Worm (Caenorhabditis elegans) whole organism, L4 larva: ENCODE data around the gene C02B4.3.

Experiments
- F44E2.7 ChIP-seq: fragments of 200-800 bp; sonication (Bioruptor generic); IDR thresholded peaks from 2 replicates; pipeline ENCODE4 v2.1.2; 2022; ENCODE audit warnings: missing genetic modification characterization, missing compliant biosample characterization
- F49E8.2 ChIP-seq: sonication (generic microtip); optimal IDR thresholded peaks from 2 replicates; lab custom pipeline; 2016; ENCODE audit warnings: missing compliant biosample characterization, mild to moderate bottlenecking, missing genetic modification characterization, borderline replicate concordance
- T20F7.1 ChIP-seq: fragments of 200-800 bp; sonication (Bioruptor generic); optimal IDR thresholded peaks from 2 replicates; lab custom pipeline; 2018; ENCODE audit warnings: mild to moderate bottlenecking, missing genetic modification characterization, missing compliant biosample characterization
- Y75B8A.6 ChIP-seq: fragments of 200-800 bp; sonication (Bioruptor generic); IDR thresholded peaks from 2 replicates; pipeline ENCODE4 v1.3.6; 2022; ENCODE audit warnings: missing genetic modification reagents, missing genetic modification characterization, missing compliant biosample characterization
- aha-1 ChIP-seq: fragments of 150-350 bp; peaks from one replicate; lab custom pipeline; 2014; ENCODE audit warnings: missing biosample characterization, missing genetic modification characterization
- aly-2 ChIP-seq: sonication (generic microtip); optimal IDR thresholded peaks from 2 replicates; lab custom pipeline; 2018; ENCODE audit warnings: missing biosample characterization, missing genetic modification characterization
- attf-4 ChIP-seq: sonication (generic microtip); optimal IDR thresholded peaks from 3 replicates; lab custom pipeline; 2017; ENCODE audit warnings: missing biosample characterization, missing genetic modification characterization
- ceh-20 ChIP-seq: fragments of 200-800 bp; sonication (Bioruptor generic); IDR thresholded peaks from 2 replicates; pipeline ENCODE4 v1.3.6; 2022; ENCODE audit warnings: missing genetic modification reagents, missing genetic modification characterization, missing compliant biosample characterization
- ceh-32 ChIP-seq: sonication (generic microtip); optimal IDR thresholded peaks from 2 replicates; lab custom pipeline; 2016; ENCODE audit warnings: mild to moderate bottlenecking, missing genetic modification characterization, missing compliant biosample characterization; ENCODE audit not compliant: poor library complexity
- ces-1 ChIP-seq: fragments of 150-350 bp; sonication (generic microtip); optimal IDR thresholded peaks from 4 replicates; lab custom pipeline; 2014; ENCODE audit warnings: missing biosample characterization, missing genetic modification reagents, missing genetic modification characterization
- cey-2 ChIP-seq: sonication (generic microtip); optimal IDR thresholded peaks from 3 replicates; lab custom pipeline; 2017; ENCODE audit warnings: missing genetic modification characterization, mild to moderate bottlenecking, missing compliant biosample characterization, antibody characterized with exemption, borderline replicate concordance; ENCODE audit not compliant: insufficient read depth
- daf-16 ChIP-seq, 3 experiments: sonication (generic microtip); optimal IDR thresholded peaks; 2 replicates each; lab custom pipeline; 2016 to 2017; ENCODE audit warnings: missing genetic modification characterization in 3 of 3, missing genetic modification reagents in 3 of 3, mild to moderate bottlenecking in 2 of 3, missing compliant biosample characterization in 2 of 3, missing biosample characterization in 1 of 3, moderate library complexity in 1 of 3
- dmd-6 ChIP-seq: fragments of 200-800 bp; sonication (Bioruptor generic); IDR thresholded peaks from 2 replicates; pipeline ENCODE4 v1.3.6; 2022; ENCODE audit warnings: missing genetic modification reagents, missing genetic modification characterization, missing compliant biosample characterization
- dmd-8 ChIP-seq: fragments of 200-800 bp; sonication (Bioruptor generic); IDR thresholded peaks from 2 replicates; pipeline ENCODE4 v1.3.6; 2022; ENCODE audit warnings: missing genetic modification characterization, missing compliant biosample characterization
- dve-1 ChIP-seq: sonication (generic microtip); optimal IDR thresholded peaks from 2 replicates; lab custom pipeline; 2017; ENCODE audit warnings: antibody characterized with exemption, mild to moderate bottlenecking, missing genetic modification characterization, missing compliant biosample characterization; ENCODE audit not compliant: insufficient read depth
- egl-27 ChIP-seq: sonication (generic microtip); optimal IDR thresholded peaks from 3 replicates; lab custom pipeline; 2017; ENCODE audit warnings: missing biosample characterization, missing genetic modification reagents, missing genetic modification characterization
- egl-43 ChIP-seq: fragments of 200-800 bp; sonication (Bioruptor generic); IDR thresholded peaks from 2 replicates; pipeline ENCODE4 v1.3.6; 2022; ENCODE audit warnings: missing genetic modification reagents, missing genetic modification characterization, missing compliant biosample characterization
- gei-8 ChIP-seq: fragments of 200-800 bp; sonication (Bioruptor generic); optimal IDR thresholded peaks from 2 replicates; lab custom pipeline; 2018; ENCODE audit warnings: mild to moderate bottlenecking, missing genetic modification characterization, missing compliant biosample characterization
- hif-1 ChIP-seq, 2 experiments: sonication (generic microtip); optimal IDR thresholded peaks; 2 replicates each; lab custom pipeline; 2016 to 2017; ENCODE audit warnings: missing compliant biosample characterization in 2 of 2, missing genetic modification characterization in 2 of 2, missing genetic modification reagents in 2 of 2, missing genotype in 2 of 2, mild to moderate bottlenecking in 1 of 2
- hlh-30 ChIP-seq: sonication (generic microtip); optimal IDR thresholded peaks from 2 replicates; lab custom pipeline; 2017; ENCODE audit warnings: antibody characterized with exemption, mild to moderate bottlenecking, missing genetic modification characterization, missing compliant biosample characterization; ENCODE audit not compliant: insufficient read depth
- jun-1 ChIP-seq: fragments of 150-350 bp; optimal IDR thresholded peaks from 2 replicates; lab custom pipeline; 2014; ENCODE audit warnings: missing biosample characterization, missing genetic modification reagents, missing genetic modification characterization
- lim-7 ChIP-seq: fragments of 200-800 bp; sonication (Bioruptor generic); IDR thresholded peaks from 2 replicates; pipeline ENCODE4 v1.3.6; 2022; ENCODE audit warnings: missing genetic modification characterization, missing compliant biosample characterization
- lin-1 ChIP-seq: fragments of 200-800 bp; sonication (Bioruptor generic); IDR thresholded peaks from 2 replicates; pipeline ENCODE4 v1.3.6; 2022; ENCODE audit warnings: missing genetic modification reagents, missing genetic modification characterization, missing compliant biosample characterization
- lin-13 ChIP-seq: fragments of 150-350 bp; optimal IDR thresholded peaks from 2 replicates; lab custom pipeline; 2014; ENCODE audit warnings: missing biosample characterization, missing genetic modification reagents, missing genetic modification characterization
- lsy-2 ChIP-seq, 2 experiments: fragments of 150-350 bp in 1 of 2; sonication (generic microtip) in 1 of 2; optimal IDR thresholded peaks; 2 replicates each; lab custom pipeline; 2014 to 2017; ENCODE audit warnings: missing biosample characterization in 2 of 2, missing genetic modification characterization in 2 of 2
- madf-9 ChIP-seq: fragments of 200-800 bp; sonication (Bioruptor generic); conservative IDR thresholded peaks from 2 replicates; pipeline ENCODE4 v1.3.6; 2022; ENCODE audit warnings: missing genetic modification reagents, missing genetic modification characterization, missing compliant biosample characterization
- mdl-1 ChIP-seq, 2 experiments: fragments of 150-350 bp in 1 of 2; sonication (generic microtip) in 1 of 2; optimal IDR thresholded peaks; 2 replicates each; lab custom pipeline; 2014 to 2017; ENCODE audit warnings: missing biosample characterization in 2 of 2, missing genetic modification characterization in 2 of 2
- mep-1 ChIP-seq: fragments of 150-350 bp; sonication (generic microtip); optimal IDR thresholded peaks from 3 replicates; lab custom pipeline; 2014; ENCODE audit warnings: missing biosample characterization, missing genetic modification characterization
- mes-2 ChIP-seq: sonication (generic microtip); optimal IDR thresholded peaks from 2 replicates; lab custom pipeline; 2016; ENCODE audit warnings: missing genotype, mild to moderate bottlenecking, missing genetic modification characterization, missing compliant biosample characterization; ENCODE audit not compliant: poor library complexity, severe bottlenecking
- mxl-2 ChIP-seq: fragments of 200-800 bp; sonication (Bioruptor generic); conservative IDR thresholded peaks from 2 replicates; pipeline ENCODE4 v1.3.6; 2022; ENCODE audit warnings: missing genetic modification reagents, missing genetic modification characterization, missing compliant biosample characterization
- mxl-3 ChIP-seq: fragments of 200-800 bp; sonication (Bioruptor generic); optimal IDR thresholded peaks from 2 replicates; lab custom pipeline; 2018; ENCODE audit warnings: mild to moderate bottlenecking, missing genetic modification characterization, missing compliant biosample characterization
- nhr-10 ChIP-seq: fragments of 150-350 bp; optimal IDR thresholded peaks from 2 replicates; lab custom pipeline; 2014; ENCODE audit warnings: missing biosample characterization, missing genetic modification characterization
- nhr-102 ChIP-seq: sonication (generic microtip); optimal IDR thresholded peaks from 2 replicates; lab custom pipeline; 2016; ENCODE audit warnings: mild to moderate bottlenecking, missing genetic modification characterization, moderate library complexity, missing compliant biosample characterization
- nhr-25 ChIP-seq: sonication (generic microtip); optimal IDR thresholded peaks from 2 replicates; lab custom pipeline; 2017; ENCODE audit warnings: missing genetic modification characterization, mild to moderate bottlenecking, missing compliant biosample characterization, antibody characterized with exemption, moderate library complexity, borderline replicate concordance; ENCODE audit not compliant: insufficient read depth
- nhr-28 ChIP-seq: fragments of 150-350 bp; optimal IDR thresholded peaks from 2 replicates; lab custom pipeline; 2014; ENCODE audit warnings: missing biosample characterization, missing genetic modification characterization
- nhr-48 ChIP-seq: sonication (generic microtip); optimal IDR thresholded peaks from 2 replicates; lab custom pipeline; 2016; ENCODE audit warnings: mild to moderate bottlenecking, missing genetic modification characterization, missing compliant biosample characterization
- nhr-6 ChIP-seq: fragments of 150-350 bp; optimal IDR thresholded peaks from 2 replicates; lab custom pipeline; 2014; ENCODE audit warnings: missing biosample characterization, missing genetic modification characterization
- nhr-76 ChIP-seq: fragments of 150-350 bp; optimal IDR thresholded peaks from 2 replicates; lab custom pipeline; 2014; ENCODE audit warnings: missing biosample characterization, missing genetic modification characterization
- nhr-77 ChIP-seq: fragments of 150-350 bp; optimal IDR thresholded peaks from 2 replicates; lab custom pipeline; 2014; ENCODE audit warnings: missing biosample characterization, missing genetic modification characterization
- pha-4 ChIP-seq, 2 experiments: fragments of 150-350 bp in 1 of 2; fragments of 200-800 bp in 1 of 2; sonication (Bioruptor generic) in 1 of 2; IDR thresholded peaks in 1 of 2; optimal IDR thresholded peaks in 1 of 2; 2 replicates each; pipeline versions ENCODE4 v1.3.6 to Lab custom; 2014 to 2022; ENCODE audit warnings: missing genetic modification characterization in 2 of 2, missing genetic modification reagents in 2 of 2, missing biosample characterization in 1 of 2, missing compliant biosample characterization in 1 of 2
- pqm-1 ChIP-seq: sonication (generic microtip); optimal IDR thresholded peaks from 2 replicates; lab custom pipeline; 2017; ENCODE audit warnings: missing biosample characterization, missing genetic modification characterization
- rbr-2 ChIP-seq: sonication (generic microtip); optimal IDR thresholded peaks from 2 replicates; lab custom pipeline; 2016; ENCODE audit warnings: missing genotype, missing genetic modification characterization, missing compliant biosample characterization
- saeg-2 ChIP-seq: fragments of 200-800 bp; sonication (Bioruptor generic); IDR thresholded peaks from 2 replicates; pipeline ENCODE4 v1.3.6; 2022; ENCODE audit warnings: missing genetic modification reagents, missing genetic modification characterization, missing compliant biosample characterization
- set-16 ChIP-seq: fragments of 200-800 bp; sonication (Bioruptor generic); IDR thresholded peaks from 2 replicates; pipeline ENCODE4 v1.3.6; 2022; ENCODE audit warnings: missing genetic modification reagents, missing genetic modification characterization, missing compliant biosample characterization
- tag-97 ChIP-seq: fragments of 200-800 bp; sonication (Bioruptor generic); IDR thresholded peaks from 2 replicates; pipeline ENCODE4 v1.3.6; 2022; ENCODE audit warnings: missing genetic modification characterization, missing compliant biosample characterization
- tra-1 ChIP-seq: fragments of 200-800 bp; sonication (Bioruptor generic); IDR thresholded peaks from 2 replicates; pipeline ENCODE4 v1.3.6; 2022; ENCODE audit warnings: missing genetic modification reagents, missing genetic modification characterization, missing compliant biosample characterization
- unc-62 ChIP-seq, 3 experiments: fragments of 150-350 bp in 1 of 3; sonication (generic microtip); optimal IDR thresholded peaks in 2 of 3; peaks in 1 of 3; 1 replicate in 1 of 3; 2 replicates in 2 of 3; lab custom pipeline; 2014 to 2017; ENCODE audit warnings: missing biosample characterization in 3 of 3, missing genetic modification characterization in 3 of 3, missing genetic modification reagents in 3 of 3, missing genotype in 1 of 3
- zag-1 ChIP-seq: fragments of 150-350 bp; optimal IDR thresholded peaks from 2 replicates; lab custom pipeline; 2014; ENCODE audit warnings: missing biosample characterization, missing genetic modification characterization

The C02B4.3 gene

ce11 chrX:12630556-12630955, 29.1 kb downstream of the C02B4.3 start:
- TF ChIP-seq unc-62 (GFP tag; optimal IDR thresholded peaks at IDR 0.05 in 1 of 2; lab: Kevin White, UChicago) (peak in 1 of 2 experiments; percentile 74), unc-62 (tag; optimal IDR thresholded peaks at IDR 0.05; lab: Kevin White, UChicago) (no peak), hif-1 (tag; optimal IDR thresholded peaks at IDR 0.05; lab: Kevin White, UChicago) (peak in 1 of 2 experiments; percentile 9), saeg-2 (0 out of 2 replicates have a peak, but pooled peaks have one; percentile 37), dve-1 (tag; lab: Kevin White, UChicago) (peak; percentile 89), pqm-1 (no peak), nhr-10 (peak; percentile 24), dmd-6 (GFP tag; lab: Robert Waterston, UW) (peak; percentile 89), gei-8 (GFP tag; lab: Kevin White, UChicago) (no peak), cey-2 (peak; percentile 27), nhr-6 (peak; percentile 16), egl-27 (no peak), nhr-102 (tag; lab: Kevin White, UChicago) (peak; percentile 35), rbr-2 (tag; lab: Kevin White, UChicago) (peak; percentile 18), nhr-77 (tag; lab: Kevin White, UChicago) (peak; percentile 72), T20F7.1 (GFP tag; lab: Kevin White, UChicago) (no peak), madf-9 (GFP tag; lab: Robert Waterston, UW) (0 out of 2 replicates have a peak, but pooled peaks have one; percentile 32), pha-4 (GFP tag; IDR thresholded peaks at IDR 0.05; lab: Robert Waterston, UW) (no peak), pha-4 (tag; optimal IDR thresholded peaks at IDR 0.05; lab: Kevin White, UChicago) (no peak), nhr-48 (tag; lab: Kevin White, UChicago) (peak; percentile 85), set-16 (GFP tag; lab: Robert Waterston, UW) (no peak), mep-1 (tag; lab: Kevin White, UChicago) (peak; percentile 65), egl-43 (GFP tag; lab: Robert Waterston, UW) (0 out of 2 replicates have a peak, but pooled peaks have one; percentile 17), F49E8.2 (no peak), hlh-30 (tag; lab: Kevin White, UChicago) (peak; percentile 72), F44E2.7 (GFP tag; lab: Robert Waterston, UW) (no peak), lin-1 (GFP tag; lab: Robert Waterston, UW) (0 out of 2 replicates have a peak, but pooled peaks have one; percentile 11), ceh-20 (GFP tag; lab: Robert Waterston, UW) (peak; percentile 36; the same call in 1 of the 2 replicates), dmd-8 (GFP tag; lab: Robert Waterston, UW) (no peak), mxl-2 (GFP tag; lab: Robert Waterston, UW) (peak; percentile 61; the same call in 1 of the 2 replicates), daf-16 (GFP tag; optimal IDR thresholded peaks at IDR 0.05; lab: Kevin White, UChicago) (peak in 1 of 2 experiments; percentile 21), daf-16 (tag; optimal IDR thresholded peaks at IDR 0.05; lab: Kevin White, UChicago) (peak; percentile 76), mxl-3 (GFP tag; lab: Kevin White, UChicago) (peak; percentile 88), Y75B8A.6 (GFP tag; lab: Robert Waterston, UW) (no peak), lsy-2 (tag; optimal IDR thresholded peaks at IDR 0.05; lab: Kevin White, UChicago) (peak in 1 of 2 experiments; percentile 31), attf-4 (tag; lab: Kevin White, UChicago) (no peak), ces-1 (GFP tag; lab: Kevin White, UChicago) (no peak), nhr-28 (tag; lab: Kevin White, UChicago) (peak; percentile 89), lim-7 (GFP tag; lab: Robert Waterston, UW) (no peak), jun-1 (peak; percentile 20), nhr-25 (tag; lab: Kevin White, UChicago) (peak; percentile 37), nhr-76 (tag; lab: Kevin White, UChicago) (no peak), aly-2 (tag; lab: Kevin White, UChicago) (no peak), zag-1 (no peak), tra-1 (GFP tag; lab: Robert Waterston, UW) (peak; percentile 87), ceh-32 (tag; lab: Kevin White, UChicago) (no peak), aha-1 (peak; percentile 97), mdl-1 (tag; optimal IDR thresholded peaks at IDR 0.05; lab: Kevin White, UChicago) (peak; percentile 80 to 92), tag-97 (GFP tag; lab: Robert Waterston, UW) (no peak), lin-13 (GFP tag; lab: Kevin White, UChicago) (peak; percentile 30), mes-2 (tag; lab: Kevin White, UChicago) (peak; percentile 59)
